Worm (Caenorhabditis elegans) whole organism, L4/young adult: ENCODE measurements around the gene R04B5.7.

ENCODE experiments used
- W03F9.2 ChIP-seq: fragments of 150-350 bp; optimal IDR thresholded peaks from 2 replicates; lab custom pipeline; 2014; ENCODE audit warnings: missing biosample characterization, missing genetic modification characterization
- dao-5 ChIP-seq: sonication (generic microtip); optimal IDR thresholded peaks from 2 replicates; lab custom pipeline; 2016; ENCODE audit warnings: missing genotype, missing genetic modification characterization, moderate library complexity, missing compliant biosample characterization
- him-1 ChIP-seq: sonication (generic microtip); optimal IDR thresholded peaks from 2 replicates; lab custom pipeline; 2016; ENCODE audit warnings: missing genotype, missing genetic modification reagents, missing genetic modification characterization, missing compliant biosample characterization

DNA sequence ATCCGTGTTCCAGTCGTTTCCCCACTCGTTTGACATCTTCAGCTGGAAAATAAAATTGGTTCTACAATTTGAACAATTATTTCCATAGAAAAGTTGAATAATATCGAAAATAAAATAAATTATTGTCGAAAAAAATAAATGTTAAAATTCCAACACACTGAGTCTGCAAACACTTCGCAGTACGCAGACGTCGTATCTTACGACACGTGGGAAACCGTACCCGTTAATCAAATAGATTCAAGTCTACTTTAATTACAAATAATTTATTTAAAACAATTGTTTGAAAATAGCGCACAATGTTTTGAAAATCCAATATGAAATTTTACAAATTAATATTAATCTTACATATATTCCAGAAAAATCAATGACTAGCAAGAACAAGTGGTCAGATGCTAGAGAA lies 35.5 kb downstream of the R04B5.7 start, which contains the start of gene yif-1:
- no peak for TF ChIP-seq dao-5 (tag; lab: Kevin White, UChicago)
- TF ChIP-seq him-1 (tag; lab: Kevin White, UChicago): no peak
- TF ChIP-seq W03F9.2 (tag; lab: Kevin White, UChicago): no peak
